Fruit fly (Drosophila melanogaster): ENCODE results near the gene CycB3.

DNA sequence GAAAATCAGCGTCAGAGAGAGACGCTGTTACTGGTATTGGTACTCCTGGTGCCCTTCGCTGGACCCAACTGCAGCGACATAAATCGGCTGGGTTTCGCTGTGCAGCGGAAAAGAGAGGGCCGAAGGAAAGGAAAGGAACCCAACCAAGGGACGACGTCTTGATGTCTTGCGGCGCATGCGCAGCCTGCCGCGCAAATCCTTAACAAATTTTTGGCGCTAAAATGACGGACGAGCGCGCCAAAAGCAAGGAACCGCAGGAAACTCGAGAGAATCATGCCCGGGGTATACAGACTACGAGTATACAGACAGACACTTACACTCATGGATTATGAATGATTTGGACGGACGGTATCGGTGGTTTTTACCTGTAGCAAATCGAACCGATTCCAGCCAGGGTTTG lies 3.6 kb downstream of the CycB3 start:
- TF ChIP-seq CG8478 (optimal IDR thresholded peaks at IDR 0.05) (no peak), EcR (GFP tag; optimal IDR thresholded peaks at IDR 0.05) (no peak), usp (GFP tag; optimal IDR thresholded peaks at IDR 0.05) (no peak), Dll (optimal IDR thresholded peaks at IDR 0.05) (no peak), pan (optimal IDR thresholded peaks at IDR 0.05) (no peak)
